Worm (Caenorhabditis elegans) whole organism, L4 larva: ENCODE measurements around the gene hsp-12.6.

ENCODE experiments used
- F49E8.2 ChIP-seq: sonication (generic microtip); optimal IDR thresholded peaks from 2 replicates; lab custom pipeline; 2016; ENCODE audit warnings: missing compliant biosample characterization, mild to moderate bottlenecking, missing genetic modification characterization, borderline replicate concordance
- R02D3.7 ChIP-seq: fragments of 150-350 bp; sonication (generic microtip); optimal IDR thresholded peaks from 3 replicates; lab custom pipeline; 2014; ENCODE audit warnings: missing biosample characterization, missing genetic modification characterization
- Y48G9A.11 ChIP-seq: fragments of 200-800 bp; sonication (Bioruptor generic); IDR thresholded peaks from 2 replicates; pipeline ENCODE4 v1.3.6; 2022; ENCODE audit warnings: missing genetic modification reagents, missing genetic modification characterization, missing compliant biosample characterization
- aly-2 ChIP-seq: sonication (generic microtip); optimal IDR thresholded peaks from 2 replicates; lab custom pipeline; 2018; ENCODE audit warnings: missing biosample characterization, missing genetic modification characterization
- ama-1 ChIP-seq: fragments of 150-350 bp; optimal IDR thresholded peaks from 2 replicates; lab custom pipeline; 2014; ENCODE audit warnings: inconsistent platforms, mixed read lengths
- nhr-237 ChIP-seq: sonication (generic microtip); optimal IDR thresholded peaks from 2 replicates; lab custom pipeline; 2017; ENCODE audit warnings: missing biosample characterization, missing genetic modification characterization
- nhr-41 ChIP-seq: fragments of 200-800 bp; sonication (Bioruptor generic); IDR thresholded peaks from 2 replicates; pipeline ENCODE4 v1.3.6; 2022; ENCODE audit warnings: missing genetic modification reagents, missing genetic modification characterization, missing compliant biosample characterization
- nhr-48 ChIP-seq: sonication (generic microtip); optimal IDR thresholded peaks from 2 replicates; lab custom pipeline; 2016; ENCODE audit warnings: mild to moderate bottlenecking, missing genetic modification characterization, missing compliant biosample characterization
- skn-1 ChIP-seq: fragments of 150-350 bp; optimal IDR thresholded peaks from 2 replicates; lab custom pipeline; 2014; ENCODE audit warnings: missing biosample characterization, missing genetic modification characterization
- snpc-4 ChIP-seq: fragments of 150-350 bp; optimal IDR thresholded peaks from 2 replicates; lab custom pipeline; 2014; ENCODE audit warnings: missing biosample characterization, missing genetic modification characterization
- unc-130 ChIP-seq: sonication (generic microtip); optimal IDR thresholded peaks from 2 replicates; lab custom pipeline; 2016; ENCODE audit warnings: missing genetic modification reagents, missing genetic modification characterization, missing compliant biosample characterization
- unc-39 ChIP-seq: sonication (generic microtip); optimal IDR thresholded peaks from 2 replicates; lab custom pipeline; 2017; ENCODE audit warnings: missing biosample characterization, missing genetic modification characterization
- zag-1 ChIP-seq: fragments of 150-350 bp; optimal IDR thresholded peaks from 2 replicates; lab custom pipeline; 2014; ENCODE audit warnings: missing biosample characterization, missing genetic modification characterization
- ztf-11 ChIP-seq: fragments of 150-350 bp; optimal IDR thresholded peaks from 2 replicates; lab custom pipeline; 2014; ENCODE audit warnings: missing biosample characterization, missing genetic modification characterization

DNA sequence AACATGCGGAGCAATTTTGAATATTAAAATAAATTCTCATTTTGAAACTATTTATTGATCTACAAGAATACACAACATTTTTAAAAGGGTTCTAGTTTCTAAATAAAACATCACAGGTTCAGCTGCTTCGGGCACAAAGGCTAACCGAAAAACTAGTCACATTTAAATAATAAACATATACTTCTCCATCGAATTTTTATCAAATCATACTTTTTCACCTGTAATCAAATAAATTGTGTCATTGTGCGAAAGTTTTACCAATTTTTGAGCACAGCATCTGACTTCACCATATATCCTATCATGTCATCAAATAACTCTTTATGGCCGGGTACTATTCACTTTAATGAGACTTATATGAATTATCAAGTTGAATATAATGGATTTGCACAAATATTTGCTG is 43.3 kb upstream of the hsp-12.6 start, which contains the start of gene sru-6:
- TF ChIP-seq skn-1 (tag; lab: Kevin White, UChicago) (no peak), ama-1 (lab: Kevin White, UChicago) (no peak), unc-39 (tag; lab: Kevin White, UChicago) (no peak), F49E8.2 (tag; lab: Kevin White, UChicago) (no peak), R02D3.7 (no peak), aly-2 (tag; lab: Kevin White, UChicago) (no peak), unc-130 (GFP tag; lab: Kevin White, UChicago) (no peak), ztf-11 (tag; lab: Kevin White, UChicago) (no peak), nhr-48 (tag; lab: Kevin White, UChicago) (no peak), Y48G9A.11 (GFP tag; lab: Robert Waterston, UW) (no peak), nhr-41 (GFP tag; lab: Robert Waterston, UW) (no peak), zag-1 (tag; lab: Kevin White, UChicago) (no peak), nhr-237 (tag; lab: Kevin White, UChicago) (no peak), snpc-4 (tag; lab: Kevin White, UChicago) (no peak)
